Fruit fly (Drosophila melanogaster) whole organism, embryonic: ENCODE data around the gene COX7AL2.

Source experiments
- Abd-B ChIP-seq: fragments of 200-800 bp; sonication (Bioruptor generic); optimal IDR thresholded peaks from 2 replicates; lab custom pipeline; 2018; ENCODE audit warnings: missing biosample characterization, mild to moderate bottlenecking, missing genetic modification characterization, moderate library complexity
- Atf-2 ChIP-seq: fragments of 200-800 bp; sonication (Bioruptor generic); optimal IDR thresholded peaks from 2 replicates; lab custom pipeline; 2016; ENCODE audit warnings: missing biosample characterization, missing genetic modification characterization
- B-H2 ChIP-seq: fragments of 200-800 bp; sonication (Bioruptor generic); optimal IDR thresholded peaks from 2 replicates; lab custom pipeline; 2018; ENCODE audit warnings: missing biosample characterization, mild to moderate bottlenecking, missing genetic modification characterization
- BEAF-32 ChIP-seq: fragments of 200-800 bp; sonication (Bioruptor generic); optimal IDR thresholded peaks from 3 replicates; lab custom pipeline; 2017; ENCODE audit warnings: missing biosample characterization, missing genetic modification characterization, mild to moderate bottlenecking, moderate library complexity, missing genetic modification reagents
- Bgb ChIP-seq: fragments of 200-800 bp; sonication (Bioruptor generic); IDR thresholded peaks from 2 replicates; pipeline ENCODE4 v1.3.6; 2022; ENCODE audit warnings: missing biosample characterization, missing genetic modification characterization; ENCODE audit not compliant: partially characterized antibody
- BtbVII ChIP-seq: fragments of 200-800 bp; sonication (Bioruptor generic); optimal IDR thresholded peaks from 3 replicates; lab custom pipeline; 2017; ENCODE audit warnings: missing biosample characterization, mild to moderate bottlenecking, missing genetic modification characterization
- CG10366 ChIP-seq: fragments of 200-800 bp; sonication (Bioruptor generic); IDR thresholded peaks from 2 replicates; pipeline ENCODE4 v1.3.6; 2022; ENCODE audit warnings: missing biosample characterization, missing genetic modification characterization
- CG10431 ChIP-seq: fragments of 200-800 bp; sonication (Bioruptor generic); optimal IDR thresholded peaks from 3 replicates; lab custom pipeline; 2018; ENCODE audit warnings: missing biosample characterization, mild to moderate bottlenecking, missing genetic modification characterization
- CG12155 ChIP-seq: fragments of 200-800 bp; sonication (Bioruptor generic); optimal IDR thresholded peaks from 3 replicates; lab custom pipeline; 2016; ENCODE audit warnings: missing biosample characterization, missing genetic modification characterization
- CG1233 ChIP-seq: fragments of 200-800 bp; sonication (Bioruptor generic); optimal IDR thresholded peaks from 4 replicates; lab custom pipeline; 2018; ENCODE audit warnings: missing biosample characterization, mild to moderate bottlenecking, missing genetic modification characterization
- CG13775 ChIP-seq: fragments of 200-800 bp; sonication (Bioruptor generic); optimal IDR thresholded peaks from 3 replicates; lab custom pipeline; 2017; ENCODE audit warnings: missing biosample characterization, mild to moderate bottlenecking, missing genetic modification characterization
- CG14014 ChIP-seq: fragments of 200-800 bp; sonication (Bioruptor generic); IDR thresholded peaks from 2 replicates; pipeline ENCODE4 v1.3.6; 2022; ENCODE audit warnings: missing biosample characterization, missing genetic modification characterization
- CG14667 ChIP-seq: fragments of 200-800 bp; sonication (Bioruptor generic); IDR thresholded peaks from 2 replicates; pipeline ENCODE4 v1.3.6; 2022; ENCODE audit warnings: missing biosample characterization, missing genetic modification characterization
- CG1603 ChIP-seq: fragments of 200-800 bp; sonication (Bioruptor generic); optimal IDR thresholded peaks from 2 replicates; lab custom pipeline; 2019; ENCODE audit warnings: missing biosample characterization, mild to moderate bottlenecking, missing genetic modification characterization, moderate library complexity
- CG17385 ChIP-seq: fragments of 200-800 bp; sonication (Bioruptor generic); optimal IDR thresholded peaks from 3 replicates; lab custom pipeline; 2018; ENCODE audit warnings: missing biosample characterization, mild to moderate bottlenecking, missing genetic modification characterization
- CG32767 ChIP-seq: fragments of 200-800 bp; sonication (Bioruptor generic); IDR thresholded peaks from 2 replicates; pipeline ENCODE4 v1.3.6; 2022; ENCODE audit warnings: missing biosample characterization, missing genetic modification characterization
- CG3995 ChIP-seq: fragments of 200-800 bp; sonication (Bioruptor generic); optimal IDR thresholded peaks from 3 replicates; lab custom pipeline; 2016; ENCODE audit warnings: missing biosample characterization, missing genetic modification characterization
- CG4404 ChIP-seq: fragments of 200-800 bp; sonication (Bioruptor generic); IDR thresholded peaks from 2 replicates; pipeline ENCODE4 v1.3.6; 2022; ENCODE audit warnings: missing biosample characterization, missing genetic modification characterization
- CG4617 ChIP-seq: fragments of 200-800 bp; sonication (Bioruptor generic); optimal IDR thresholded peaks from 3 replicates; lab custom pipeline; 2016; ENCODE audit warnings: missing biosample characterization, missing genetic modification characterization, borderline replicate concordance
- CG8089 ChIP-seq: fragments of 200-800 bp; sonication (Bioruptor generic); optimal IDR thresholded peaks from 3 replicates; lab custom pipeline; 2016; ENCODE audit warnings: missing biosample characterization, missing genetic modification characterization
- CG8478 ChIP-seq: fragments of >200 bp; optimal IDR thresholded peaks from 2 replicates; lab custom pipeline; 2018
- CG8924 ChIP-seq: fragments of 200-800 bp; optimal IDR thresholded peaks from 3 replicates; lab custom pipeline; 2019; ENCODE audit warnings: missing biosample characterization, mild to moderate bottlenecking, missing genetic modification characterization, moderate library complexity
- CrebB ChIP-seq: fragments of 200-800 bp; sonication (Bioruptor generic); optimal IDR thresholded peaks from 3 replicates; lab custom pipeline; 2018; ENCODE audit warnings: missing biosample characterization, mild to moderate bottlenecking, missing genetic modification characterization
- Dad ChIP-seq: fragments of 200-800 bp; sonication (Bioruptor generic); optimal IDR thresholded peaks from 3 replicates; lab custom pipeline; 2016; ENCODE audit warnings: missing biosample characterization, missing genetic modification characterization
- E2f1 ChIP-seq: fragments of 200-800 bp; sonication (Bioruptor generic); IDR thresholded peaks from 2 replicates; pipeline ENCODE4 v1.3.6; 2022; ENCODE audit warnings: missing biosample characterization, missing genetic modification characterization
- H2.0 ChIP-seq: fragments of 200-800 bp; sonication (Bioruptor generic); IDR thresholded peaks from 2 replicates; pipeline ENCODE4 v1.3.6; 2022; ENCODE audit warnings: missing biosample characterization, missing genetic modification characterization
- Hey ChIP-seq: fragments of 200-800 bp; sonication (Bioruptor generic); optimal IDR thresholded peaks from 3 replicates; lab custom pipeline; 2018; ENCODE audit warnings: missing biosample characterization, mild to moderate bottlenecking, missing genetic modification characterization
- HmgZ ChIP-seq: fragments of 200-800 bp; sonication (Bioruptor generic); optimal IDR thresholded peaks from 2 replicates; lab custom pipeline; 2018; ENCODE audit warnings: missing biosample characterization, mild to moderate bottlenecking, missing genetic modification characterization
- Med ChIP-seq: fragments of 200-800 bp; sonication (Bioruptor generic); peaks from one replicate; lab custom pipeline; 2016; ENCODE audit warnings: missing biosample characterization, missing genetic modification characterization, mild to moderate bottlenecking, inconsistent platforms, moderate library complexity
- Meics ChIP-seq: fragments of 200-800 bp; sonication (Bioruptor generic); optimal IDR thresholded peaks from 2 replicates; lab custom pipeline; 2017; ENCODE audit warnings: missing biosample characterization, mild to moderate bottlenecking, missing genetic modification characterization
- NC2β ChIP-seq: fragments of 200-800 bp; sonication (Bioruptor generic); optimal IDR thresholded peaks from 2 replicates; lab custom pipeline; 2016; ENCODE audit warnings: missing biosample characterization, missing genetic modification characterization
- Rfx ChIP-seq: fragments of 200-800 bp; sonication (Bioruptor generic); IDR thresholded peaks from 2 replicates; pipeline ENCODE4 v1.3.6; 2022; ENCODE audit warnings: missing biosample characterization, missing genetic modification characterization
- Scr ChIP-seq: fragments of 200-800 bp; sonication (Bioruptor generic); IDR thresholded peaks from 2 replicates; pipeline ENCODE4 v1.3.6; 2022; ENCODE audit warnings: missing biosample characterization, missing genetic modification characterization; ENCODE audit not compliant: partially characterized antibody
- Sry-δ ChIP-seq: fragments of 200-800 bp; sonication (Bioruptor generic); optimal IDR thresholded peaks from 2 replicates; lab custom pipeline; 2016; ENCODE audit warnings: missing biosample characterization, missing genetic modification characterization
- aop ChIP-seq: fragments of 200-800 bp; sonication (Bioruptor generic); IDR thresholded peaks from 2 replicates; pipeline ENCODE4 v1.3.6; 2022; ENCODE audit warnings: missing biosample characterization, missing genetic modification characterization
- ash1 ChIP-seq: fragments of 200-800 bp; sonication (Bioruptor generic); optimal IDR thresholded peaks from 2 replicates; lab custom pipeline; 2018; ENCODE audit warnings: missing biosample characterization, mild to moderate bottlenecking, missing genetic modification characterization
- btn ChIP-seq: fragments of 200-800 bp; sonication (Bioruptor generic); optimal IDR thresholded peaks from 2 replicates; lab custom pipeline; 2016; ENCODE audit warnings: missing biosample characterization, missing genetic modification characterization
- cato ChIP-seq: fragments of 200-800 bp; sonication (Bioruptor generic); optimal IDR thresholded peaks from 2 replicates; lab custom pipeline; 2016; ENCODE audit warnings: missing biosample characterization, missing genetic modification characterization, borderline replicate concordance
- cg ChIP-seq: fragments of 200-800 bp; sonication (Bioruptor generic); optimal IDR thresholded peaks from 3 replicates; lab custom pipeline; 2019; ENCODE audit warnings: missing biosample characterization, mild to moderate bottlenecking, missing genetic modification characterization, moderate library complexity
- crp ChIP-seq, 2 experiments: fragments of 200-800 bp; sonication (Bioruptor generic); optimal IDR thresholded peaks; 2 replicates in 1 of 2; 3 replicates in 1 of 2; lab custom pipeline; 2017; ENCODE audit warnings: missing biosample characterization in 2 of 2, missing genetic modification characterization in 2 of 2, mild to moderate bottlenecking in 1 of 2, moderate library complexity in 1 of 2
- dysf ChIP-seq: fragments of 200-800 bp; sonication (Bioruptor generic); IDR thresholded peaks from 3 replicates; pipeline ENCODE4 v1.3.6; 2022; ENCODE audit warnings: missing biosample characterization, missing genetic modification characterization
- fd102C ChIP-seq: fragments of 200-800 bp; sonication (Bioruptor generic); optimal IDR thresholded peaks from 2 replicates; lab custom pipeline; 2018; ENCODE audit warnings: missing biosample characterization, mild to moderate bottlenecking, missing genetic modification characterization, moderate library complexity
- ind ChIP-seq: fragments of 200-800 bp; sonication (Bioruptor generic); optimal IDR thresholded peaks from 3 replicates; lab custom pipeline; 2016; ENCODE audit warnings: missing biosample characterization, missing genetic modification characterization
- mirr ChIP-seq: fragments of 200-800 bp; sonication (Bioruptor generic); optimal IDR thresholded peaks from 3 replicates; lab custom pipeline; 2018; ENCODE audit warnings: missing biosample characterization, mild to moderate bottlenecking, missing genetic modification characterization
- phol ChIP-seq: fragments of 200-800 bp; sonication (Bioruptor generic); optimal IDR thresholded peaks from 3 replicates; lab custom pipeline; 2018; ENCODE audit warnings: missing biosample characterization, mild to moderate bottlenecking, missing genetic modification characterization, moderate library complexity
- run ChIP-seq: fragments of 200-800 bp; sonication (Bioruptor generic); optimal IDR thresholded peaks from 3 replicates; lab custom pipeline; 2018; ENCODE audit warnings: missing biosample characterization, mild to moderate bottlenecking, missing genetic modification characterization
- sens ChIP-seq: fragments of 200-800 bp; sonication (Bioruptor generic); peaks from one replicate; lab custom pipeline; 2016; ENCODE audit warnings: missing biosample characterization, missing genetic modification characterization
- slou ChIP-seq: fragments of 200-800 bp; sonication (Bioruptor generic); optimal IDR thresholded peaks from 3 replicates; lab custom pipeline; 2016; ENCODE audit warnings: missing biosample characterization, missing genetic modification characterization
- usp ChIP-seq: fragments of >200 bp; optimal IDR thresholded peaks from 2 replicates; lab custom pipeline; 2017; ENCODE audit warnings: missing biosample characterization, missing genetic modification characterization
- yki ChIP-seq: fragments of >200 bp; optimal IDR thresholded peaks from 3 replicates; lab custom pipeline; 2018

The COX7AL2 gene

dm6 chr2L:2226259-2227121 lies 28.8 kb upstream of the COX7AL2 start, which contains the start of the genes CG15387 and sau (continued):
- peak; percentile 85 for TF ChIP-seq CG8924
- peak; percentile 90 for TF ChIP-seq NC2β (GFP tag; lab: Kevin White, UChicago)
- TF ChIP-seq CG8089 = peak; percentile 83
- TF ChIP-seq H2.0 (GFP tag; lab: Robert Waterston, UW) = peak; percentile 85
- peak; percentile 8 for TF ChIP-seq run (tag; lab: Kevin White, UChicago)
- TF ChIP-seq Sry-δ (GFP tag; lab: Kevin White, UChicago) = peak; percentile 97
- TF ChIP-seq CG14014 (GFP tag; lab: Robert Waterston, UW) = peak; percentile 82
- TF ChIP-seq dysf (GFP tag; lab: Robert Waterston, UW) = peak; percentile 83
- TF ChIP-seq B-H2 (GFP tag; lab: Kevin White, UChicago) = peak; percentile 94
- TF ChIP-seq phol = peak; percentile 88
- peak; percentile 56 for TF ChIP-seq btn (GFP tag; lab: Kevin White, UChicago)
- peak; percentile 89 for TF ChIP-seq ind
- TF ChIP-seq Bgb = peak; percentile 88
- TF ChIP-seq CrebB (tag; lab: Kevin White, UChicago) = peak; percentile 81
- peak; percentile 93 for TF ChIP-seq HmgZ
- TF ChIP-seq CG10431 (GFP tag; lab: Kevin White, UChicago) = peak; percentile 67
- TF ChIP-seq BtbVII (GFP tag; lab: Kevin White, UChicago) = peak; percentile 72
- TF ChIP-seq sens (GFP tag; lab: Kevin White, UChicago) = peak; percentile 99
- TF ChIP-seq CG13775 (GFP tag; lab: Kevin White, UChicago) = peak; percentile 93
- TF ChIP-seq BEAF-32 = peak; percentile 95
- peak; percentile 83 for TF ChIP-seq Dad
- no peak for TF ChIP-seq fd102C (GFP tag; lab: Kevin White, UChicago)
- peak; percentile 76 for TF ChIP-seq cato (GFP tag; lab: Kevin White, UChicago)
- TF ChIP-seq Rfx (GFP tag; lab: Robert Waterston, UW) = peak; percentile 89
- no peak for TF ChIP-seq usp (GFP tag; lab: Kevin White, UChicago)
- TF ChIP-seq crp (GFP tag; optimal IDR thresholded peaks at IDR 0.05; lab: Kevin White, UChicago) = peak in 1 of 2 experiments; percentile 59
- TF ChIP-seq CG4617 = peak; percentile 94
- TF ChIP-seq Atf-2 (GFP tag; lab: Kevin White, UChicago) = peak; percentile 91
- TF ChIP-seq CG17385 (GFP tag; lab: Kevin White, UChicago) = peak; percentile 79
- TF ChIP-seq CG32767 = peak; percentile 85
- TF ChIP-seq aop (GFP tag; lab: Robert Waterston, UW) = peak; percentile 61; the same call in 1 of the 2 replicates
- peak; percentile 88 for TF ChIP-seq slou (GFP tag; lab: Kevin White, UChicago)
- peak; percentile 80 for TF ChIP-seq E2f1 (GFP tag; lab: Robert Waterston, UW)
- peak; percentile 80 for TF ChIP-seq CG3995 (GFP tag; lab: Kevin White, UChicago)
- TF ChIP-seq Abd-B (GFP tag; lab: Kevin White, UChicago) = peak; percentile 82
- TF ChIP-seq yki (lab: Kevin White, UChicago) = no peak
- peak; percentile 82 for TF ChIP-seq CG1233
- TF ChIP-seq CG14667 (GFP tag; lab: Robert Waterston, UW) = peak; percentile 65
- peak; percentile 73 for TF ChIP-seq cg (GFP tag; lab: Kevin White, UChicago)
- TF ChIP-seq ash1 (GFP tag; lab: Kevin White, UChicago) = no peak
- TF ChIP-seq Meics = peak; percentile 86
- TF ChIP-seq CG1603 (tag; lab: Kevin White, UChicago) = peak; percentile 84
- TF ChIP-seq Scr (GFP tag; lab: Robert Waterston, UW) = peak; percentile 97
- TF ChIP-seq CG8478 (lab: Kevin White, UChicago) = no peak
- TF ChIP-seq CG10366 (GFP tag; lab: Robert Waterston, UW) = peak; percentile 80
- peak; percentile 33 for TF ChIP-seq Hey
- TF ChIP-seq CG12155 (GFP tag; lab: Kevin White, UChicago) = peak; percentile 89
- TF ChIP-seq mirr = peak; percentile 81
- TF ChIP-seq CG4404 (GFP tag; lab: Robert Waterston, UW) = peak; percentile 79
- peak; percentile 99 for TF ChIP-seq Med (GFP tag; lab: Kevin White, UChicago)
